1 fruit fly cellular context compared by ENCODE assay signal in genomic region chr3L:6943204-6943947, dm6.
TF ChIP-seq lines count a peak whose summit lies in the region.

No protein-coding gene starts in this region.

TF ChIP-seq in whole organism, embryonic, 481 proteins besides CTCF, POLR2A, EP300 and RAD21 (continued from another document):
- TF ChIP-seq CG8765 (GFP tag; IDR thresholded peaks at IDR 0.05; lab: Robert Waterston, UW): no peak
- peak; percentile 64 for TF ChIP-seq cg (GFP tag; optimal IDR thresholded peaks at IDR 0.05; lab: Kevin White, UChicago)
- TF ChIP-seq eve (GFP tag; optimal IDR thresholded peaks at IDR 0.05; lab: Kevin White, UChicago): peak in 1 of 2 experiments; percentile 4
- TF ChIP-seq unc-4 (GFP tag; IDR thresholded peaks at IDR 0.05; lab: Robert Waterston, UW; ENCODE audit: partially characterized antibody): 0 out of 2 replicates have a peak, but pooled peaks have one; percentile 24
- TF ChIP-seq Abd-B (GFP tag; optimal IDR thresholded peaks at IDR 0.05; lab: Kevin White, UChicago): no peak
- no peak for TF ChIP-seq CG12391 (tag; optimal IDR thresholded peaks at IDR 0.05; lab: Kevin White, UChicago)
- no peak for TF ChIP-seq Nf-YC (tag; optimal IDR thresholded peaks at IDR 0.05; lab: Kevin White, UChicago)
- 0 out of 3 replicates have a peak, but pooled peaks have one; percentile 10 for TF ChIP-seq ci (GFP tag; IDR thresholded peaks at IDR 0.05; lab: Robert Waterston, UW)
- no peak for TF ChIP-seq CG1602 (GFP tag; optimal IDR thresholded peaks at IDR 0.05; lab: Kevin White, UChicago)
- no peak for TF ChIP-seq toy (GFP tag; IDR thresholded peaks at IDR 0.05; lab: Robert Waterston, UW)
- TF ChIP-seq CG10209 (GFP tag; optimal IDR thresholded peaks at IDR 0.05; lab: Kevin White, UChicago): no peak
- TF ChIP-seq B-H1 (GFP tag; IDR thresholded peaks at IDR 0.05; lab: Robert Waterston, UW): no peak
- no peak for TF ChIP-seq CG5245 (GFP tag; optimal IDR thresholded peaks at IDR 0.05; lab: Kevin White, UChicago)
- no peak for TF ChIP-seq Dfd (GFP tag; optimal IDR thresholded peaks at IDR 0.05; lab: Kevin White, UChicago)
- no peak for TF ChIP-seq Neu2 (GFP tag; optimal IDR thresholded peaks at IDR 0.05; lab: Kevin White, UChicago; ENCODE audit: borderline replicate concordance)
- TF ChIP-seq amos (GFP tag; IDR thresholded peaks at IDR 0.05; lab: Robert Waterston, UW; ENCODE audit: partially characterized antibody): no peak
- TF ChIP-seq CG16779 (GFP tag; IDR thresholded peaks at IDR 0.05; lab: Robert Waterston, UW): no peak
- TF ChIP-seq knrl (GFP tag; IDR thresholded peaks at IDR 0.05; lab: Robert Waterston, UW; ENCODE audit: partially characterized antibody): no peak
- no peak for TF ChIP-seq HmgZ (tag; optimal IDR thresholded peaks at IDR 0.05; lab: Kevin White, UChicago)
- no peak for TF ChIP-seq CG14965 (GFP tag; optimal IDR thresholded peaks at IDR 0.05; lab: Kevin White, UChicago; ENCODE audit: borderline replicate concordance)
- TF ChIP-seq Hmr (GFP tag; optimal IDR thresholded peaks at IDR 0.05; lab: Kevin White, UChicago): no peak
- TF ChIP-seq sens (GFP tag; lab: Kevin White, UChicago): peak; percentile 58
- no peak for TF ChIP-seq Sry-δ (GFP tag; optimal IDR thresholded peaks at IDR 0.05; lab: Kevin White, UChicago)
- TF ChIP-seq sqz (GFP tag; optimal IDR thresholded peaks at IDR 0.05; lab: Kevin White, UChicago): peak; percentile 70
- no peak for TF ChIP-seq Pdp1 (GFP tag; optimal IDR thresholded peaks at IDR 0.05; lab: Kevin White, UChicago)
- no peak for TF ChIP-seq Poxn (GFP tag; IDR thresholded peaks at IDR 0.05; lab: Robert Waterston, UW)
- TF ChIP-seq CG17802 (tag; optimal IDR thresholded peaks at IDR 0.05; lab: Kevin White, UChicago): no peak
- TF ChIP-seq CG3838 (GFP tag; optimal IDR thresholded peaks at IDR 0.05; lab: Kevin White, UChicago): no peak
- no peak for TF ChIP-seq Aef1 (GFP tag; IDR thresholded peaks at IDR 0.05; lab: Robert Waterston, UW)
- peak; percentile 14; the same call in 1 of the 3 replicates for TF ChIP-seq so (GFP tag; IDR thresholded peaks at IDR 0.05; lab: Robert Waterston, UW)
- no peak for TF ChIP-seq Ada2b (GFP tag; IDR thresholded peaks at IDR 0.05; lab: Robert Waterston, UW)
- TF ChIP-seq Med (GFP tag; lab: Kevin White, UChicago): peak; percentile 29
- no peak for TF ChIP-seq CG15011 (GFP tag; optimal IDR thresholded peaks at IDR 0.05; lab: Kevin White, UChicago)
- no peak for TF ChIP-seq CG18011 (GFP tag; optimal IDR thresholded peaks at IDR 0.05; lab: Kevin White, UChicago)
- peak; percentile 82 to 86 for TF ChIP-seq Trl (optimal IDR thresholded peaks at IDR 0.05; lab: Kevin White, UChicago)
- no peak for TF ChIP-seq Trl (GFP tag; optimal IDR thresholded peaks at IDR 0.05; lab: Kevin White, UChicago)
- TF ChIP-seq CG4424 (GFP tag; optimal IDR thresholded peaks at IDR 0.05; lab: Kevin White, UChicago): no peak
- TF ChIP-seq abd-A (tag; optimal IDR thresholded peaks at IDR 0.05; lab: Kevin White, UChicago): peak; percentile 36
- no peak for TF ChIP-seq esg (GFP tag; conservative IDR thresholded peaks at IDR 0.05; lab: Robert Waterston, UW)
- TF ChIP-seq chn (GFP tag; optimal IDR thresholded peaks at IDR 0.05; lab: Kevin White, UChicago): no peak
- no peak for TF ChIP-seq Meics (GFP tag; optimal IDR thresholded peaks at IDR 0.05; lab: Kevin White, UChicago)
